Fruit fly (Drosophila melanogaster) whole organism, embryonic: ENCODE results near the gene mthl14.

Experiments used
- Asciz ChIP-seq: fragments of 200-800 bp; sonication (Bioruptor generic); optimal IDR thresholded peaks from 2 replicates; lab custom pipeline; 2017; ENCODE audit warnings: missing biosample characterization, mild to moderate bottlenecking, missing genetic modification characterization, missing genetic modification reagents
- Atf-2 ChIP-seq: fragments of 200-800 bp; sonication (Bioruptor generic); optimal IDR thresholded peaks from 2 replicates; lab custom pipeline; 2016; ENCODE audit warnings: missing biosample characterization, missing genetic modification characterization
- Atf6 ChIP-seq: fragments of 200-800 bp; sonication (Bioruptor generic); IDR thresholded peaks from 2 replicates; pipeline ENCODE4 v1.3.6; 2022; ENCODE audit warnings: missing biosample characterization, missing genetic modification characterization
- CG10209 ChIP-seq: fragments of 200-800 bp; sonication (Bioruptor generic); optimal IDR thresholded peaks from 3 replicates; lab custom pipeline; 2017; ENCODE audit warnings: missing biosample characterization, mild to moderate bottlenecking, missing genetic modification characterization, missing genetic modification reagents
- CG10366 ChIP-seq: fragments of 200-800 bp; sonication (Bioruptor generic); IDR thresholded peaks from 2 replicates; pipeline ENCODE4 v1.3.6; 2022; ENCODE audit warnings: missing biosample characterization, missing genetic modification characterization
- CG10979 ChIP-seq: fragments of 200-800 bp; sonication (Bioruptor generic); optimal IDR thresholded peaks from 2 replicates; lab custom pipeline; 2018; ENCODE audit warnings: missing biosample characterization, mild to moderate bottlenecking, missing genetic modification characterization, moderate library complexity
- CG11560 ChIP-seq: fragments of 200-800 bp; sonication (Bioruptor generic); IDR thresholded peaks from 3 replicates; pipeline ENCODE4 v1.3.6; 2022; ENCODE audit warnings: missing biosample characterization, missing genetic modification characterization
- CG11695 ChIP-seq: fragments of 200-800 bp; sonication (Bioruptor generic); IDR thresholded peaks from 3 replicates; pipeline ENCODE4 v1.3.6; 2022; ENCODE audit warnings: missing biosample characterization, missing genetic modification characterization
- CG12391 ChIP-seq: fragments of 200-800 bp; sonication (Bioruptor generic); optimal IDR thresholded peaks from 3 replicates; lab custom pipeline; 2018; ENCODE audit warnings: missing biosample characterization, mild to moderate bottlenecking, missing genetic modification characterization, moderate library complexity
- CG15696 ChIP-seq: fragments of 200-800 bp; sonication (Bioruptor generic); optimal IDR thresholded peaks from 2 replicates; lab custom pipeline; 2019; ENCODE audit warnings: missing biosample characterization, mild to moderate bottlenecking, missing genetic modification characterization, moderate library complexity
- CG1602 ChIP-seq: fragments of 200-800 bp; sonication (Bioruptor generic); optimal IDR thresholded peaks from 3 replicates; lab custom pipeline; 2016; ENCODE audit warnings: missing biosample characterization, missing genetic modification characterization
- CG17186 ChIP-seq: fragments of 200-800 bp; sonication (Bioruptor generic); optimal IDR thresholded peaks from 3 replicates; lab custom pipeline; 2017; ENCODE audit warnings: missing biosample characterization, missing genetic modification reagents, missing genetic modification characterization
- CG17361 ChIP-seq: fragments of 200-800 bp; sonication (Bioruptor generic); IDR thresholded peaks from 3 replicates; pipeline ENCODE4 v1.3.6; 2022; ENCODE audit warnings: missing biosample characterization, missing genetic modification characterization
- CG2199 ChIP-seq: fragments of 200-800 bp; sonication (Bioruptor generic); IDR thresholded peaks from 3 replicates; pipeline ENCODE4 v1.3.6; 2022; ENCODE audit warnings: missing biosample characterization, missing genetic modification characterization
- CG2202 ChIP-seq: fragments of 200-800 bp; sonication (Bioruptor generic); optimal IDR thresholded peaks from 2 replicates; lab custom pipeline; 2018; ENCODE audit warnings: missing biosample characterization, mild to moderate bottlenecking, missing genetic modification characterization
- CG2712 ChIP-seq: fragments of 200-800 bp; optimal IDR thresholded peaks from 3 replicates; lab custom pipeline; 2019; ENCODE audit warnings: missing biosample characterization, mild to moderate bottlenecking, missing genetic modification characterization, moderate library complexity
- CG2875 ChIP-seq: fragments of 200-800 bp; sonication (Bioruptor generic); optimal IDR thresholded peaks from 2 replicates; lab custom pipeline; 2017; ENCODE audit warnings: missing biosample characterization, mild to moderate bottlenecking, missing genetic modification characterization, missing genetic modification reagents
- CG4820 ChIP-seq: fragments of 200-800 bp; sonication (Bioruptor generic); optimal IDR thresholded peaks from 3 replicates; lab custom pipeline; 2016; ENCODE audit warnings: missing biosample characterization, missing genetic modification characterization
- CG4854 ChIP-seq: fragments of 200-800 bp; sonication (Bioruptor generic); optimal IDR thresholded peaks from 2 replicates; lab custom pipeline; 2016; ENCODE audit warnings: missing biosample characterization, missing genetic modification characterization, inconsistent platforms
- CG6254 ChIP-seq: fragments of 200-800 bp; sonication (Bioruptor generic); optimal IDR thresholded peaks from 3 replicates; lab custom pipeline; 2017; ENCODE audit warnings: mild to moderate bottlenecking, missing biosample characterization, missing genetic modification reagents, missing genetic modification characterization
- CG7745 ChIP-seq: fragments of 200-800 bp; sonication (Bioruptor generic); optimal IDR thresholded peaks from 2 replicates; lab custom pipeline; 2018; ENCODE audit warnings: missing biosample characterization, mild to moderate bottlenecking, missing genetic modification characterization, moderate library complexity
- D19A ChIP-seq: fragments of 200-800 bp; optimal IDR thresholded peaks from 3 replicates; lab custom pipeline; 2019; ENCODE audit warnings: missing biosample characterization, mild to moderate bottlenecking, missing genetic modification characterization, moderate library complexity
- Dbx ChIP-seq: fragments of 200-800 bp; sonication (Bioruptor generic); IDR thresholded peaks from 3 replicates; pipeline ENCODE4 v1.3.6; 2022; ENCODE audit warnings: missing biosample characterization, missing genetic modification characterization
- Dip3 ChIP-seq: fragments of 200-800 bp; sonication (Bioruptor generic); optimal IDR thresholded peaks from 3 replicates; lab custom pipeline; 2016; ENCODE audit warnings: missing biosample characterization, missing genetic modification characterization
- Doc3 ChIP-seq: fragments of 200-800 bp; sonication (Bioruptor generic); IDR thresholded peaks from 3 replicates; pipeline ENCODE4 v1.3.6; 2022; ENCODE audit warnings: missing biosample characterization, missing genetic modification characterization; ENCODE audit not compliant: partially characterized antibody
- Drgx ChIP-seq: fragments of 200-800 bp; sonication (Bioruptor generic); IDR thresholded peaks from 2 replicates; pipeline ENCODE4 v1.3.6; 2022; ENCODE audit warnings: missing biosample characterization, missing genetic modification characterization
- Ets97D ChIP-seq: fragments of 200-800 bp; sonication (Bioruptor generic); optimal IDR thresholded peaks from 3 replicates; lab custom pipeline; 2016; ENCODE audit warnings: missing biosample characterization, missing genetic modification characterization
- Gsc ChIP-seq: fragments of 200-800 bp; sonication (Bioruptor generic); IDR thresholded peaks from 2 replicates; pipeline ENCODE4 v1.3.6; 2022; ENCODE audit warnings: missing biosample characterization, missing genetic modification characterization
- NC2α ChIP-seq: fragments of 200-800 bp; sonication (Bioruptor generic); optimal IDR thresholded peaks from 2 replicates; lab custom pipeline; 2016; ENCODE audit warnings: missing biosample characterization, missing genetic modification characterization
- Nf-YA ChIP-seq: fragments of 200-800 bp; sonication (Bioruptor generic); IDR thresholded peaks from 2 replicates; pipeline ENCODE4 v1.3.6; 2022; ENCODE audit warnings: missing biosample characterization, missing genetic modification characterization
- Nf-YC ChIP-seq: fragments of 200-800 bp; optimal IDR thresholded peaks from 3 replicates; lab custom pipeline; 2019; ENCODE audit warnings: missing biosample characterization, mild to moderate bottlenecking, missing genetic modification characterization, moderate library complexity
- Side ChIP-seq: fragments of 200-800 bp; sonication (Bioruptor generic); optimal IDR thresholded peaks from 2 replicates; lab custom pipeline; 2016; ENCODE audit warnings: missing biosample characterization, missing genetic modification characterization
- Xrp1 ChIP-seq: fragments of 200-800 bp; sonication (Bioruptor generic); IDR thresholded peaks from 2 replicates; pipeline ENCODE4 v1.3.6; 2022; ENCODE audit warnings: missing biosample characterization, missing genetic modification characterization
- ara ChIP-seq: fragments of 200-800 bp; sonication (Bioruptor generic); IDR thresholded peaks from 2 replicates; pipeline ENCODE4 v1.3.6; 2022; ENCODE audit warnings: missing biosample characterization, missing genetic modification characterization
- cad ChIP-seq: fragments of >200 bp; optimal IDR thresholded peaks from 2 replicates; lab custom pipeline; 2017; ENCODE audit warnings: missing biosample characterization, missing genetic modification characterization
- chif ChIP-seq, 2 experiments: fragments of 200-800 bp; sonication (Bioruptor generic); optimal IDR thresholded peaks; 3 replicates each; lab custom pipeline; 2016; ENCODE audit warnings: missing biosample characterization in 2 of 2, missing genetic modification characterization in 2 of 2
- dmrt11E ChIP-seq: fragments of 200-800 bp; sonication (Bioruptor generic); optimal IDR thresholded peaks from 3 replicates; lab custom pipeline; 2018; ENCODE audit warnings: missing biosample characterization, mild to moderate bottlenecking, missing genetic modification characterization, moderate library complexity
- dmrt99B ChIP-seq: fragments of 200-800 bp; sonication (Bioruptor generic); optimal IDR thresholded peaks from 2 replicates; lab custom pipeline; 2018; ENCODE audit warnings: missing biosample characterization, mild to moderate bottlenecking, missing genetic modification characterization, moderate library complexity
- grau ChIP-seq: fragments of 200-800 bp; optimal IDR thresholded peaks from 3 replicates; lab custom pipeline; 2019; ENCODE audit warnings: missing biosample characterization, mild to moderate bottlenecking, missing genetic modification characterization, moderate library complexity
- hbn ChIP-seq: fragments of 200-800 bp; sonication (Bioruptor generic); IDR thresholded peaks from 2 replicates; pipeline ENCODE4 v1.3.6; 2022; ENCODE audit warnings: missing biosample characterization, missing genetic modification characterization; ENCODE audit not compliant: partially characterized antibody
- jing ChIP-seq: fragments of 200-800 bp; sonication (Bioruptor generic); optimal IDR thresholded peaks from 2 replicates; lab custom pipeline; 2018; ENCODE audit warnings: missing biosample characterization, mild to moderate bottlenecking, missing genetic modification characterization
- lmd ChIP-seq: fragments of 200-800 bp; sonication (Bioruptor generic); IDR thresholded peaks from 2 replicates; pipeline ENCODE4 v1.3.6; 2022; ENCODE audit warnings: missing biosample characterization, missing genetic modification characterization
- pnt ChIP-seq: fragments of 200-800 bp; sonication (Bioruptor generic); optimal IDR thresholded peaks from 3 replicates; lab custom pipeline; 2016; ENCODE audit warnings: missing biosample characterization, missing genetic modification characterization
- prd ChIP-seq, 3 experiments: fragments of >200 bp in 2 of 3; fragments of 200-800 bp in 1 of 3; sonication (Bioruptor generic) in 1 of 3; optimal IDR thresholded peaks in 2 of 3; IDR thresholded peaks in 1 of 3; 2 replicates in 2 of 3; 3 replicates in 1 of 3; pipeline versions ENCODE4 v1.3.6 to Lab custom; 2017 to 2022; ENCODE audit warnings: missing biosample characterization in 1 of 3, missing genetic modification characterization in 1 of 3
- sc ChIP-seq, 3 experiments: fragments of >200 bp in 2 of 3; fragments of 200-800 bp in 1 of 3; sonication (Bioruptor generic) in 1 of 3; optimal IDR thresholded peaks; 2 replicates in 2 of 3; 3 replicates in 1 of 3; lab custom pipeline; 2017; ENCODE audit warnings: mild to moderate bottlenecking in 1 of 3, missing biosample characterization in 1 of 3, missing genetic modification characterization in 1 of 3, missing genetic modification reagents in 1 of 3
- schlank ChIP-seq: fragments of 200-800 bp; sonication (Bioruptor generic); optimal IDR thresholded peaks from 2 replicates; lab custom pipeline; 2018; ENCODE audit warnings: missing biosample characterization, mild to moderate bottlenecking, missing genetic modification characterization
- slp2 ChIP-seq: fragments of 200-800 bp; sonication (Bioruptor generic); optimal IDR thresholded peaks from 2 replicates; lab custom pipeline; 2016; ENCODE audit warnings: missing biosample characterization, missing genetic modification characterization
- ssp ChIP-seq: fragments of 200-800 bp; sonication (Bioruptor generic); IDR thresholded peaks from 2 replicates; pipeline ENCODE4 v1.3.6; 2022; ENCODE audit warnings: missing biosample characterization, missing genetic modification characterization
- trem ChIP-seq: fragments of 200-800 bp; optimal IDR thresholded peaks from 3 replicates; lab custom pipeline; 2019; ENCODE audit warnings: missing biosample characterization, mild to moderate bottlenecking, missing genetic modification characterization, moderate library complexity

The mthl14 gene

dm6 chr3L:294841-295408 is 47.6 kb downstream of the mthl14 start (continued):
- TF ChIP-seq hbn (no peak), D19A (peak; percentile 99), Dip3 (GFP tag; lab: Kevin White, UChicago) (no peak), CG10366 (GFP tag; lab: Robert Waterston, UW) (no peak), Dbx (GFP tag; lab: Robert Waterston, UW) (no peak), CG2199 (GFP tag; lab: Robert Waterston, UW) (0 out of 3 replicates have a peak, but pooled peaks have one; percentile 14), CG4820 (GFP tag; lab: Kevin White, UChicago) (peak; percentile 27), lmd (peak; percentile 14; the same call in 1 of the 2 replicates), Atf-2 (GFP tag; lab: Kevin White, UChicago) (no peak), trem (tag; lab: Kevin White, UChicago) (peak; percentile 36), ara (GFP tag; lab: Robert Waterston, UW) (no peak), NC2α (GFP tag; lab: Kevin White, UChicago) (no peak), Nf-YA (GFP tag; lab: Robert Waterston, UW) (no peak), dmrt11E (peak; percentile 79), grau (tag; lab: Kevin White, UChicago) (peak; percentile 25), Doc3 (GFP tag; lab: Robert Waterston, UW) (no peak), CG15696 (tag; lab: Kevin White, UChicago) (peak; percentile 56), prd (optimal IDR thresholded peaks at IDR 0.05; lab: Kevin White, UChicago) (no peak), prd (GFP tag; IDR thresholded peaks at IDR 0.05; lab: Robert Waterston, UW) (0 out of 3 replicates have a peak, but pooled peaks have one; percentile 20), CG6254 (peak; percentile 21), pnt (GFP tag; lab: Kevin White, UChicago) (no peak), dmrt99B (tag; lab: Kevin White, UChicago) (peak; percentile 21), schlank (no peak), Nf-YC (no peak), Xrp1 (GFP tag; lab: Robert Waterston, UW) (peak; percentile 49; the same call in 1 of the 2 replicates), cad (no peak), CG10209 (GFP tag; lab: Kevin White, UChicago) (peak; percentile 23), Ets97D (GFP tag; lab: Kevin White, UChicago) (no peak), CG2202 (peak; percentile 63), CG17186 (GFP tag; lab: Kevin White, UChicago) (no peak), sc (optimal IDR thresholded peaks at IDR 0.05; lab: Kevin White, UChicago) (no peak), sc (GFP tag; optimal IDR thresholded peaks at IDR 0.05; lab: Kevin White, UChicago) (peak; percentile 29), CG10979 (tag; lab: Kevin White, UChicago) (peak; percentile 75), Atf6 (GFP tag; lab: Robert Waterston, UW) (no peak), CG12391 (tag; lab: Kevin White, UChicago) (peak; percentile 43), ssp (GFP tag; lab: Robert Waterston, UW) (0 out of 2 replicates have a peak, but pooled peaks have one; percentile 8), CG11695 (GFP tag; lab: Robert Waterston, UW) (no peak), Drgx (GFP tag; lab: Robert Waterston, UW) (no peak), CG4854 (GFP tag; lab: Kevin White, UChicago) (no peak), CG7745 (no peak), chif (GFP tag; optimal IDR thresholded peaks at IDR 0.05; lab: Kevin White, UChicago) (peak; percentile 32 to 54), CG2875 (peak; percentile 31), Asciz (GFP tag; lab: Kevin White, UChicago) (peak; percentile 18), CG1602 (peak; percentile 6), CG17361 (GFP tag; lab: Robert Waterston, UW) (peak; percentile 64), Side (GFP tag; lab: Kevin White, UChicago) (peak; percentile 20), jing (no peak), CG2712 (peak; percentile 72), slp2 (no peak), Gsc (GFP tag; lab: Robert Waterston, UW) (no peak), CG11560 (tag; lab: Robert Waterston, UW) (no peak)
